Fruit fly (Drosophila melanogaster): ENCODE results near the gene Aven.

Gene Aven

DNA sequence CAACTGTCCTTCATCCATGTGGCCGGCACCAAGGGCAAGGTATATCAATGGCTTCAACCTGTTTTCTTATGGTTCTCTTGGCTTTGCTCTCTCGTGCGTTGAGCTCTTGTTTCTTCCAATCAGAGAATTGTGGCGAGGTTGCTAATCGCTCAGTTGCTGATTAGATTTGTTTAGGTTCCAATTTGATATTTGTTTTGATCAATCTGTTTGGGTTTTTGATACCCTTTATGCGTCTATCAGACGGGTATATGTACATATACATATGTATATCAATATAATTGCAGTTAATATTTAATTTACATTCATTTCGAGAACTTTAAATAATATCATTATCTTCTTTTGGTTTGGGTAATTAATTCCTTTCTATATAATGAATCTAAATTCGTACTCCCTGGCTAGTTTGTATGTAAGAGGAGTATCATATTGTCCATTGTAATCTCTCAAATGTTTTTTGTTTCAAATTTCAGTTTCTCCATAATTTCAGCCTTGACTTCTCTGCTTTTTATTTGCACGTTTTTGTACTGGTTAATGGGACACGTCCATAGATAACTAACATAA, 16.1 kb downstream of the Aven start (continued):
- no peak for TF ChIP-seq chinmo (GFP tag; IDR thresholded peaks at IDR 0.05; ENCODE audit: partially characterized antibody)
- peak; percentile 35 for TF ChIP-seq CG2678 (tag; optimal IDR thresholded peaks at IDR 0.05)
- no peak for TF ChIP-seq CG4360 (GFP tag; IDR thresholded peaks at IDR 0.05)
- TF ChIP-seq CG17829 (tag; optimal IDR thresholded peaks at IDR 0.05) = no peak
- TF ChIP-seq Ssrp (tag; optimal IDR thresholded peaks at IDR 0.05) = no peak
- no peak for TF ChIP-seq Mrtf (GFP tag; IDR thresholded peaks at IDR 0.05)

DNA sequence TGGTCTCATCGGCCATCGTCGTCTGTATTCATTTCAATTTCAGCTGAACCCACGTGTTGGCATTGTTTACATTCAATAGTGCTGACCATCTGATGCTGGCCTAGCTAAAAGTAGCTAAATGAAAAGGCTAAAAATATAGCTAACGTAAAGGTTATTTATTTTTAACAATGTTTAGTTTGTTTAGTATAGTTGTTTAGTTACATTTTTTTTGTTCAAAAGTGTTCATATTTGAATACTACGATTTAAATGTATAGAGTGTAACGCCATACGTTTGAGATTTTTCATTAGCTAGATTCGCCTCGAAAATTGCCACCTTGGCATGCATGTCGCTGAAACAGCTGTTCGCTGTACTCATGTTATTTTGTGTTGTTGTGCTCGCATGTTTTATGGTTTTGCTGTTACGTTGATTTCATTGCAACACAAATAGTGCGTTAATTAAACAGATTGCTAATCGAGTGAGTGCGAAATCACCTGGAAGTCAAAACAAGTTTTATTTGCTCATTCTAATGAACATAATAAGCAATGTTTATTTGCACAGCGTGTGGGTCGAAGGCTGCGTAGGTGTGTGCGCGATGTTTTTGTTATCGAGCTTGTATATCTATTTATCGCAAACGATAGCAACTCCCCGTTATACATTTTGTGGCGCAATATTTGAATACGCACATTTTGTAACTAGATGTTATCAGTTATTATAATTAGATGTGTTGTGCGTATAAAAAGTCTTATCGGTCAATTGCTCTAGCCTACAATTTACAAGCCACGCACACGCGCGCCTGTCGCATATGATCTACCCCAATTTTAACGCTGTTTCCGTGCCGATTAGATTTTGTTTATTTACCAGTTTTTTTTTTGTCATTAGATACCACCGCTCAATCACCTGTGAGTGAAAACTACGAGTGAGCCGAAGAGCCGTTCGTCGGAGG, 17.6 kb downstream of the Aven start, which contains the start of the genes CG1463 and Fpgs1:
Gene CG1463, minus strand, starts transcription at position 132 of the 923 bp plus-strand sequence.
Gene Fpgs1, plus strand, starts transcription at position 332 of the 923 bp plus-strand sequence.
- TF ChIP-seq ab (GFP tag; optimal IDR thresholded peaks at IDR 0.05) = no peak
- TF ChIP-seq CG17328 (GFP tag; IDR thresholded peaks at IDR 0.05) = no peak
- peak; percentile 30; the same call in 1 of the 3 replicates for TF ChIP-seq gce (GFP tag; IDR thresholded peaks at IDR 0.05)
- no peak for TF ChIP-seq BtbVII (GFP tag; optimal IDR thresholded peaks at IDR 0.05)
- peak; percentile 6 for TF ChIP-seq scrt (GFP tag; optimal IDR thresholded peaks at IDR 0.05)
- TF ChIP-seq CG34422 (GFP tag; IDR thresholded peaks at IDR 0.05) = peak; percentile 47; the same call in 1 of the 3 replicates
- TF ChIP-seq nerfin-1 (tag; optimal IDR thresholded peaks at IDR 0.05) = peak; percentile 15
- TF ChIP-seq HLH54F (GFP tag; optimal IDR thresholded peaks at IDR 0.05) = peak; percentile 41
- peak; percentile 1 for TF ChIP-seq lbe (GFP tag; optimal IDR thresholded peaks at IDR 0.05)
- TF ChIP-seq Sry-β (GFP tag; optimal IDR thresholded peaks at IDR 0.05) = peak; percentile 98
- peak; percentile 53 for TF ChIP-seq twi (tag; optimal IDR thresholded peaks at IDR 0.05)
- peak; percentile 77 for TF ChIP-seq CG34376 (GFP tag; optimal IDR thresholded peaks at IDR 0.05)
- TF ChIP-seq CG17829 (tag; optimal IDR thresholded peaks at IDR 0.05) = peak; percentile 50
- peak; percentile 59 for TF ChIP-seq nmo (GFP tag; optimal IDR thresholded peaks at IDR 0.05)
- peak; percentile 47; the same call in 1 of the 2 replicates for TF ChIP-seq Rfx (GFP tag; IDR thresholded peaks at IDR 0.05)
- peak; percentile 43 for TF ChIP-seq B-H2 (GFP tag; optimal IDR thresholded peaks at IDR 0.05)
- TF ChIP-seq CG12659 (GFP tag; optimal IDR thresholded peaks at IDR 0.05) = peak; percentile 32
- TF ChIP-seq tna (GFP tag; IDR thresholded peaks at IDR 0.05; ENCODE audit: partially characterized antibody) = peak; percentile 40; the same call in 1 of the 2 replicates
- peak; percentile 39 for TF ChIP-seq YL-1 (GFP tag; optimal IDR thresholded peaks at IDR 0.05)
- TF ChIP-seq Tbp (GFP tag; optimal IDR thresholded peaks at IDR 0.05) = peak; percentile 86
- TF ChIP-seq Pdp1 (GFP tag; optimal IDR thresholded peaks at IDR 0.05) = peak; percentile 9 to 62
- TF ChIP-seq Sry-δ (GFP tag; optimal IDR thresholded peaks at IDR 0.05) = peak; percentile 44
- TF ChIP-seq z (GFP tag; IDR thresholded peaks at IDR 0.05) = peak; percentile 86
- peak; percentile 32 for TF ChIP-seq pzg (GFP tag; optimal IDR thresholded peaks at IDR 0.05)
- TF ChIP-seq CG14014 (GFP tag; IDR thresholded peaks at IDR 0.05) = peak; percentile 17; the same call in 1 of the 2 replicates
- no peak for TF ChIP-seq gem (tag; optimal IDR thresholded peaks at IDR 0.05)
- TF ChIP-seq pho (GFP tag; optimal IDR thresholded peaks at IDR 0.05) = peak; percentile 32
- 0 out of 3 replicates have a peak, but pooled peaks have one; percentile 12 for TF ChIP-seq knrl (GFP tag; IDR thresholded peaks at IDR 0.05; ENCODE audit: partially characterized antibody)
- TF ChIP-seq run (tag; optimal IDR thresholded peaks at IDR 0.05) = no peak
- peak; percentile 90 for TF ChIP-seq dm (GFP tag; optimal IDR thresholded peaks at IDR 0.05)
- no peak for TF ChIP-seq CG13123 (GFP tag; optimal IDR thresholded peaks at IDR 0.05)
- peak; percentile 0 for TF ChIP-seq CG17385 (GFP tag; optimal IDR thresholded peaks at IDR 0.05)
- peak; percentile 54 for TF ChIP-seq CG13424 (tag; optimal IDR thresholded peaks at IDR 0.05)
- peak; percentile 16; the same call in 1 of the 2 replicates for TF ChIP-seq hbn (GFP tag; IDR thresholded peaks at IDR 0.05; ENCODE audit: partially characterized antibody)
- no peak for TF ChIP-seq unpg (GFP tag; optimal IDR thresholded peaks at IDR 0.05)
- TF ChIP-seq CG7928 (GFP tag; optimal IDR thresholded peaks at IDR 0.05) = peak; percentile 25
- peak; percentile 55 for TF ChIP-seq lilli (GFP tag; optimal IDR thresholded peaks at IDR 0.05)
- TF ChIP-seq CG11093 (GFP tag; IDR thresholded peaks at IDR 0.05) = 0 out of 3 replicates have a peak, but pooled peaks have one; percentile 23
- peak; percentile 53 for TF ChIP-seq fu2 (GFP tag; optimal IDR thresholded peaks at IDR 0.05)
- no peak for TF ChIP-seq CG9876 (GFP tag; optimal IDR thresholded peaks at IDR 0.05)
